Worm (Caenorhabditis elegans) whole organism, L2 larva: ENCODE measurements around the gene C35A5.6.
A peak's percentile ranks its signal among the peaks of the same experiment; 100 is the strongest.

Experiments used
- C34F6.9 ChIP-seq: fragments of 150-350 bp; optimal IDR thresholded peaks from 2 replicates; lab custom pipeline; 2014; ENCODE audit warnings: missing biosample characterization, missing genetic modification characterization
- F13H6.1 ChIP-seq: sonication (generic microtip); optimal IDR thresholded peaks from 2 replicates; lab custom pipeline; 2016; ENCODE audit warnings: missing genetic modification characterization, missing compliant biosample characterization
- R02D3.7 ChIP-seq: fragments of 150-350 bp; optimal IDR thresholded peaks from 2 replicates; lab custom pipeline; 2014; ENCODE audit warnings: missing biosample characterization, missing genetic modification characterization
- Y55F3AM.14 ChIP-seq: fragments of 200-800 bp; sonication (Bioruptor generic); optimal IDR thresholded peaks from 2 replicates; lab custom pipeline; 2018; ENCODE audit warnings: mild to moderate bottlenecking, missing genetic modification characterization, missing compliant biosample characterization
- ZK546.5 ChIP-seq: sonication (generic microtip); optimal IDR thresholded peaks from 2 replicates; lab custom pipeline; 2017; ENCODE audit warnings: missing biosample characterization, missing genetic modification characterization
- alr-1 ChIP-seq: fragments of 150-350 bp; optimal IDR thresholded peaks from 2 replicates; lab custom pipeline; 2014; ENCODE audit warnings: missing biosample characterization, missing genetic modification characterization
- aly-2 ChIP-seq: fragments of 150-350 bp; optimal IDR thresholded peaks from 2 replicates; lab custom pipeline; 2014; ENCODE audit warnings: missing biosample characterization, missing genetic modification characterization
- ama-1 ChIP-seq: fragments of 150-350 bp; optimal IDR thresholded peaks from 2 replicates; lab custom pipeline; 2018; ENCODE audit warnings: inconsistent platforms
- blmp-1 ChIP-seq: sonication (generic microtip); optimal IDR thresholded peaks from 2 replicates; lab custom pipeline; 2017; ENCODE audit warnings: missing genetic modification characterization, mild to moderate bottlenecking, missing compliant biosample characterization, antibody characterized with exemption, moderate library complexity; ENCODE audit not compliant: insufficient read depth
- ceh-16 ChIP-seq: fragments of 150-350 bp; optimal IDR thresholded peaks from 2 replicates; lab custom pipeline; 2014; ENCODE audit warnings: missing biosample characterization, missing genetic modification characterization
- ceh-82 ChIP-seq: fragments of 150-350 bp; optimal IDR thresholded peaks from 2 replicates; lab custom pipeline; 2014; ENCODE audit warnings: missing biosample characterization, missing genetic modification characterization
- crh-2 ChIP-seq: sonication (generic microtip); optimal IDR thresholded peaks from 2 replicates; lab custom pipeline; 2017; ENCODE audit warnings: missing biosample characterization, missing genetic modification characterization
- elt-1 ChIP-seq: fragments of 150-350 bp; optimal IDR thresholded peaks from 2 replicates; lab custom pipeline; 2014; ENCODE audit warnings: missing biosample characterization, missing genetic modification characterization
- fos-1 ChIP-seq: fragments of 150-350 bp; optimal IDR thresholded peaks from 2 replicates; lab custom pipeline; 2014; ENCODE audit warnings: missing biosample characterization, missing genetic modification characterization
- gmeb-1 ChIP-seq: fragments of 150-350 bp; optimal IDR thresholded peaks from 2 replicates; lab custom pipeline; 2014; ENCODE audit warnings: missing biosample characterization, missing genetic modification characterization
- lin-11 ChIP-seq: fragments of 150-350 bp; sonication (generic microtip); optimal IDR thresholded peaks from 2 replicates; lab custom pipeline; 2014; ENCODE audit warnings: missing biosample characterization, missing genetic modification characterization, inconsistent platforms, mixed read lengths
- lin-13 ChIP-seq: fragments of 150-350 bp; optimal IDR thresholded peaks from 2 replicates; lab custom pipeline; 2014; ENCODE audit warnings: missing biosample characterization, missing genetic modification reagents, missing genetic modification characterization
- lsy-2 ChIP-seq, 2 experiments: fragments of 150-350 bp in 1 of 2; sonication (generic microtip) in 1 of 2; optimal IDR thresholded peaks; 2 replicates each; lab custom pipeline; 2014 to 2017; ENCODE audit warnings: missing biosample characterization in 2 of 2, missing genetic modification characterization in 2 of 2
- mab-5 ChIP-seq: fragments of 150-350 bp; optimal IDR thresholded peaks from 2 replicates; lab custom pipeline; 2014; ENCODE audit warnings: missing biosample characterization, missing genetic modification characterization
- mbf-1 ChIP-seq: sonication (generic microtip); optimal IDR thresholded peaks from 2 replicates; lab custom pipeline; 2017; ENCODE audit warnings: missing biosample characterization, missing genetic modification characterization
- mdl-1 ChIP-seq, 2 experiments: fragments of 150-350 bp in 1 of 2; sonication (generic microtip) in 1 of 2; optimal IDR thresholded peaks; 2 replicates each; lab custom pipeline; 2017; ENCODE audit warnings: missing biosample characterization in 2 of 2, missing genetic modification characterization in 2 of 2
- nhr-10 ChIP-seq: sonication (generic microtip); optimal IDR thresholded peaks from 2 replicates; lab custom pipeline; 2017; ENCODE audit warnings: missing biosample characterization, missing genetic modification characterization
- nhr-12 ChIP-seq: fragments of 150-350 bp; optimal IDR thresholded peaks from 2 replicates; lab custom pipeline; 2014; ENCODE audit warnings: missing biosample characterization, missing genetic modification characterization
- nhr-129 ChIP-seq: fragments of 150-350 bp; optimal IDR thresholded peaks from 2 replicates; lab custom pipeline; 2014; ENCODE audit warnings: missing biosample characterization, missing genetic modification characterization
- nhr-23 ChIP-seq: fragments of 150-350 bp; optimal IDR thresholded peaks from 2 replicates; lab custom pipeline; 2014; ENCODE audit warnings: missing biosample characterization, missing genetic modification reagents, missing genetic modification characterization
- nhr-237 ChIP-seq: fragments of 150-350 bp; optimal IDR thresholded peaks from 2 replicates; lab custom pipeline; 2014; ENCODE audit warnings: missing biosample characterization, missing genetic modification characterization
- nhr-25 ChIP-seq: fragments of 150-350 bp; sonication (generic microtip); optimal IDR thresholded peaks from 3 replicates; lab custom pipeline; 2014; ENCODE audit warnings: missing biosample characterization, missing genetic modification characterization
- nhr-6 ChIP-seq: fragments of 150-350 bp; optimal IDR thresholded peaks from 2 replicates; lab custom pipeline; 2014; ENCODE audit warnings: missing biosample characterization, missing genetic modification characterization
- peb-1 ChIP-seq: fragments of 150-350 bp; optimal IDR thresholded peaks from 2 replicates; lab custom pipeline; 2014; ENCODE audit warnings: missing biosample characterization, missing genetic modification characterization
- sem-4 ChIP-seq: fragments of 150-350 bp; optimal IDR thresholded peaks from 2 replicates; lab custom pipeline; 2014; ENCODE audit warnings: missing biosample characterization, missing genetic modification reagents, missing genetic modification characterization
- skn-1 ChIP-seq: sonication (generic microtip); optimal IDR thresholded peaks from 2 replicates; lab custom pipeline; 2017; ENCODE audit warnings: missing biosample characterization, missing genetic modification characterization
- sma-3 ChIP-seq: sonication (generic microtip); optimal IDR thresholded peaks from 2 replicates; lab custom pipeline; 2016; ENCODE audit warnings: missing genetic modification reagents, missing genetic modification characterization, missing compliant biosample characterization
- sma-9 ChIP-seq, 2 experiments: fragments of 150-350 bp in 1 of 2; sonication (generic microtip) in 1 of 2; optimal IDR thresholded peaks; 2 replicates each; lab custom pipeline; 2014 to 2016; ENCODE audit warnings: missing genetic modification characterization in 2 of 2, mild to moderate bottlenecking in 1 of 2, missing biosample characterization in 1 of 2, missing compliant biosample characterization in 1 of 2, missing genetic modification reagents in 1 of 2, moderate library complexity in 1 of 2
- unc-39 ChIP-seq: fragments of 150-350 bp; optimal IDR thresholded peaks from 2 replicates; lab custom pipeline; 2014; ENCODE audit warnings: missing biosample characterization, missing genetic modification characterization
- unc-55 ChIP-seq: fragments of 150-350 bp; sonication (generic microtip); optimal IDR thresholded peaks from 3 replicates; lab custom pipeline; 2014; ENCODE audit warnings: missing biosample characterization, missing genetic modification reagents, missing genetic modification characterization
- unc-62 ChIP-seq: fragments of 150-350 bp; optimal IDR thresholded peaks from 2 replicates; lab custom pipeline; 2014; ENCODE audit warnings: missing biosample characterization, missing genetic modification reagents, missing genetic modification characterization
- ztf-1 ChIP-seq: fragments of 200-800 bp; sonication (Bioruptor generic); conservative IDR thresholded peaks from 2 replicates; pipeline ENCODE4 v1.3.6; 2022; ENCODE audit warnings: missing genetic modification characterization, missing compliant biosample characterization
- ztf-11 ChIP-seq: sonication (generic microtip); optimal IDR thresholded peaks from 2 replicates; lab custom pipeline; 2017; ENCODE audit warnings: missing biosample characterization, missing genetic modification characterization
- ztf-4 ChIP-seq: fragments of 150-350 bp; optimal IDR thresholded peaks from 2 replicates; lab custom pipeline; 2014; ENCODE audit warnings: missing biosample characterization, missing genetic modification characterization

Gene C35A5.6

ce11 chrV:10475421-10475820, 33.5 kb upstream of the C35A5.6 start:
- TF ChIP-seq unc-55 (no peak), mdl-1 (tag; optimal IDR thresholded peaks at IDR 0.05; lab: Kevin White, UChicago) (no peak), ztf-11 (tag; lab: Kevin White, UChicago) (no peak), nhr-237 (tag; lab: Kevin White, UChicago) (no peak), fos-1 (no peak), unc-62 (GFP tag; lab: Kevin White, UChicago) (no peak), ZK546.5 (tag; lab: Kevin White, UChicago) (no peak), F13H6.1 (tag; lab: Kevin White, UChicago) (no peak), crh-2 (tag; lab: Kevin White, UChicago) (no peak), lsy-2 (tag; optimal IDR thresholded peaks at IDR 0.05; lab: Kevin White, UChicago) (no peak), ama-1 (lab: Kevin White, UChicago) (no peak), blmp-1 (tag; lab: Kevin White, UChicago) (no peak), nhr-23 (tag; lab: Kevin White, UChicago) (no peak), mab-5 (no peak), nhr-12 (no peak), nhr-10 (tag; lab: Kevin White, UChicago) (no peak), sma-9 (GFP tag; optimal IDR thresholded peaks at IDR 0.05; lab: Kevin White, UChicago) (no peak), sma-9 (tag; optimal IDR thresholded peaks at IDR 0.05; lab: Kevin White, UChicago) (no peak)

- no peak for TF ChIP-seq gmeb-1 (tag; lab: Kevin White, UChicago)
- no peak for TF ChIP-seq mbf-1
- peak; percentile 12 for TF ChIP-seq nhr-25 (tag; lab: Kevin White, UChicago)
- TF ChIP-seq F13H6.1 (tag; lab: Kevin White, UChicago), result no peak
- no peak for TF ChIP-seq nhr-237 (tag; lab: Kevin White, UChicago)
- TF ChIP-seq ama-1 (lab: Kevin White, UChicago), result peak; percentile 87
- TF ChIP-seq nhr-129 (tag; lab: Kevin White, UChicago), result peak; percentile 65
- no peak for TF ChIP-seq unc-55
- TF ChIP-seq ztf-11 (tag; lab: Kevin White, UChicago), result no peak
- TF ChIP-seq fos-1, result no peak
- no peak for TF ChIP-seq mdl-1 (tag; optimal IDR thresholded peaks at IDR 0.05; lab: Kevin White, UChicago)
- no peak for TF ChIP-seq lin-11 (tag; lab: Kevin White, UChicago)
- TF ChIP-seq sem-4, result no peak
- TF ChIP-seq C34F6.9 (tag; lab: Kevin White, UChicago), result peak; percentile 23
- peak in 1 of 2 experiments; percentile 4 for TF ChIP-seq lsy-2 (tag; optimal IDR thresholded peaks at IDR 0.05; lab: Kevin White, UChicago)
- no peak for TF ChIP-seq sma-3 (GFP tag; lab: Kevin White, UChicago)
- TF ChIP-seq skn-1 (tag; lab: Kevin White, UChicago), result no peak
- no peak for TF ChIP-seq peb-1 (tag; lab: Kevin White, UChicago)
- TF ChIP-seq aly-2 (tag; lab: Kevin White, UChicago), result no peak
- peak; percentile 50 for TF ChIP-seq Y55F3AM.14 (GFP tag; lab: Kevin White, UChicago)
- no peak for TF ChIP-seq sma-9 (GFP tag; optimal IDR thresholded peaks at IDR 0.05; lab: Kevin White, UChicago)
- no peak for TF ChIP-seq sma-9 (tag; optimal IDR thresholded peaks at IDR 0.05; lab: Kevin White, UChicago)
- no peak for TF ChIP-seq elt-1 (tag; lab: Kevin White, UChicago)
- TF ChIP-seq ztf-4 (tag; lab: Kevin White, UChicago), result no peak
- TF ChIP-seq nhr-6 (tag; lab: Kevin White, UChicago), result no peak
- no peak for TF ChIP-seq ztf-1 (GFP tag; lab: Robert Waterston, UW)
These were observed 32.0 kb upstream of the C35A5.6 start for ce11 chrV:10476864-10477443.

ce11 chrV:10478097-10478828, 30.7 kb upstream of the C35A5.6 start, which contains the start of the genes crp-1 and Y32F6B.9:
crp-1 (plus strand) TSS chrV:10478564.
Y32F6B.9 (plus strand) TSS chrV:10478699.
- TF ChIP-seq lin-13 (no peak), nhr-10 (tag; lab: Kevin White, UChicago) (no peak), sem-4 (no peak), fos-1 (peak; percentile 58), unc-39 (tag; lab: Kevin White, UChicago) (no peak), ceh-82 (tag; lab: Kevin White, UChicago) (no peak), blmp-1 (tag; lab: Kevin White, UChicago) (no peak), nhr-23 (tag; lab: Kevin White, UChicago) (no peak), ceh-16 (tag; lab: Kevin White, UChicago) (no peak), peb-1 (tag; lab: Kevin White, UChicago) (no peak), R02D3.7 (tag; lab: Kevin White, UChicago) (no peak), alr-1 (tag; lab: Kevin White, UChicago) (no peak), Y55F3AM.14 (GFP tag; lab: Kevin White, UChicago) (peak; percentile 32)
- TF ChIP-seq, all 48 proteins: peak for 2
